Worm (Caenorhabditis elegans): ENCODE results near the gene rps-3.

DNA sequence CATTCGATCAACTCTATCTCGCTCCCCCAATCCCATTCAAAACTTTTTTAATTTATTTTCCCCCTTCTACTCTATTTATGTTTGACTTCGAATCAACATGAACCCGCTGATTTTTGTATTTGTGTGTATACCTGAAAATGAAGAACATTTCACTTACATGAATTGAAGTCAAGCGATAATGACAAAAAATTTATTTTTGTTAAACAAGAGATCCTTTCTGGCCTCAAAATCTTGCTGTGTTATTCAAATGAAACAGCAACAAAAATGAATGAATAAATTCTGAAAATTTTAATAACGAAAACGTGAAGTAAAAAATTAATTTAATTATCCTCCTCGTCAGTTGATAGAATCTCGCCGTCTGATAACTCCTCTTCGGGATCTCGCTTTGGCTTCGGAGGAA is 4.2 kb upstream of the rps-3 start:
- TF ChIP-seq zfp-3 (GFP tag; conservative IDR thresholded peaks at IDR 0.05) (no peak), nhr-28 (tag; optimal IDR thresholded peaks at IDR 0.05) (no peak), arid-1 (GFP tag; conservative IDR thresholded peaks at IDR 0.05) (no peak), lsy-2 (tag; optimal IDR thresholded peaks at IDR 0.05) (no peak), nhr-48 (tag; optimal IDR thresholded peaks at IDR 0.05) (no peak), lir-3 (tag; optimal IDR thresholded peaks at IDR 0.05) (no peak), ceh-28 (tag; optimal IDR thresholded peaks at IDR 0.05) (no peak), F44E2.7 (GFP tag; IDR thresholded peaks at IDR 0.05) (no peak), ceh-82 (tag; optimal IDR thresholded peaks at IDR 0.05) (no peak), ceh-20 (GFP tag; IDR thresholded peaks at IDR 0.05) (no peak)
